Worm (Caenorhabditis elegans) whole organism, midembryonic: ENCODE data around the gene str-35.

Experiments
- T22C8.4 ChIP-seq: fragments of 200-800 bp; sonication (Bioruptor generic); IDR thresholded peaks from 2 replicates; pipeline ENCODE4 v1.3.6; 2022; ENCODE audit warnings: missing genetic modification characterization, missing compliant biosample characterization
- cog-1 ChIP-seq: sonication (generic microtip); optimal IDR thresholded peaks from 2 replicates; lab custom pipeline; 2016; ENCODE audit warnings: missing genetic modification characterization, missing compliant biosample characterization
- med-1 ChIP-seq: sonication (generic microtip); optimal IDR thresholded peaks from 2 replicates; lab custom pipeline; 2017; ENCODE audit warnings: missing genetic modification characterization, mild to moderate bottlenecking, missing compliant biosample characterization, antibody characterized with exemption, missing genetic modification reagents; ENCODE audit not compliant: insufficient read depth
- ztf-23 ChIP-seq: fragments of 200-800 bp; sonication (Bioruptor generic); IDR thresholded peaks from 2 replicates; pipeline ENCODE4 v1.3.6; 2022; ENCODE audit warnings: missing genetic modification reagents, missing genetic modification characterization, missing compliant biosample characterization

- TF ChIP-seq med-1 (GFP tag; lab: Kevin White, UChicago) (no peak), T22C8.4 (GFP tag; lab: Robert Waterston, UW) (no peak), ztf-23 (no peak; the same call in 1 of the 2 replicates), cog-1 (tag; lab: Kevin White, UChicago) (no peak)
Measured at ce11 chrV:4507836-4508462, 33.3 kb downstream of the str-35 start.
